Worm (Caenorhabditis elegans): ENCODE results near the gene F42H10.3.

The F42H10.3 gene

DNA sequence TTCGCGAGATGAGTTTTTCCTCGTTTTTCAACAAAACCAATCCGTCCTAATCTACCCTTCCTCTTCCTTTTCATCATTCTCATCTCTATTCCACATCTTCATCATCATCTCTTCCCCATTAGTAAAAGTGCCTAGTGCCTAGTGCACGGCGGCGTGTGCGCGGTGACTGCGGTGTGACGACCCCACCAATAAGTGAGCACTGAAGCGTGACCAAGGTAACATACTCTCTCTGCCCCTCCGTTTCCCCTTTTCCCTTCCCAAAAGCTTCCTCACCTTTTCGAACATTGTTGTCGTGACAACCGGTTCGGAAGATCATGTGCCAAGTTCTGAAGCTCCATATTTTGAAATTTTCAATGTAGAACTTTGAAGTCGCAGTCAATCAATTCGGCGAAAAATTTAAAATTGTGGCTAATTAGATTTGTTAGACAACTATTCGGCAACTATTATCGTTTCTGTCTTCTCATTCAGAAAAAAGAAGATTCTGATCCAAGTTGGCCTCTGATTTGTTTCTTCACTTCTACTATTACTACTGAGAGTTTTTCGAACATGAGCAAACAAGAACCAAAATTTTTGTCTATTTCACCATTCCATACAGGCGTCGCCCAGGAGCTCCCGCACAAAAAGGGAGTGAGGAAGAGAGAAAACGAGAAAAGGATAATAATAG, 28.5 kb downstream of the F42H10.3 start:
- TF ChIP-seq cog-1 (tag; optimal IDR thresholded peaks at IDR 0.05): no peak
- TF ChIP-seq flt-1 (GFP tag; IDR thresholded peaks at IDR 0.05): no peak
- TF ChIP-seq med-1 (GFP tag; optimal IDR thresholded peaks at IDR 0.05; ENCODE audit: insufficient read depth): no peak
- TF ChIP-seq ref-1 (GFP tag; conservative IDR thresholded peaks at IDR 0.05): no peak
- no peak for TF ChIP-seq T22C8.4 (GFP tag; IDR thresholded peaks at IDR 0.05)
- TF ChIP-seq klf-2 (GFP tag; conservative IDR thresholded peaks at IDR 0.05): no peak
- TF ChIP-seq ztf-23 (GFP tag; IDR thresholded peaks at IDR 0.05): no peak
- no peak for TF ChIP-seq tab-1 (GFP tag; IDR thresholded peaks at IDR 0.05)
- TF ChIP-seq ztf-29 (GFP tag; IDR thresholded peaks at IDR 0.05): no peak

DNA sequence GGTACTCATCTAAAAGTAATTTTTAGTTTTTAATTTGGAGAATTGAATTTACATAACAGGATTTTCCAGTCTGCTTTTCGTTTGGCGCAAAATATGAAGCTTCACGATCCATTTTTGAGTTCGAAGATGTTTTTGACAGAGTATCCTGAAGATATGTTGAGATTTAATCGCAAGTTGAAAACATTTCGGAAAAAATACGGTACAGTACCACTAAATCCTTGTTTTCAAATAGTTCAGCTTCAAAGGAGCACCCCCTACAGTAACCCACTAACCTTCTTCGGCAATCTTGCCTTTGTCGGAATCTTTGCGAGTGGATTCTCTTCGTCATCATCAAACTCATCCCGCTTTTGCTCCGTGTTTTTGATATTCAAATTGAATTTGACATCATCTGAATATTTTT, 35.0 kb downstream of the F42H10.3 start:
- TF ChIP-seq tab-1 (GFP tag; IDR thresholded peaks at IDR 0.05) (no peak), ztf-23 (GFP tag; IDR thresholded peaks at IDR 0.05) (no peak), ref-1 (GFP tag; conservative IDR thresholded peaks at IDR 0.05) (no peak)

- TF ChIP-seq flt-1 (GFP tag; IDR thresholded peaks at IDR 0.05): no peak
- no peak for TF ChIP-seq klf-2 (GFP tag; conservative IDR thresholded peaks at IDR 0.05)
- TF ChIP-seq cog-1 (tag; optimal IDR thresholded peaks at IDR 0.05): no peak
- no peak for TF ChIP-seq T22C8.4 (GFP tag; IDR thresholded peaks at IDR 0.05)
- TF ChIP-seq tab-1 (GFP tag; IDR thresholded peaks at IDR 0.05): no peak
- no peak for TF ChIP-seq ztf-23 (GFP tag; IDR thresholded peaks at IDR 0.05)
- no peak for TF ChIP-seq ref-1 (GFP tag; conservative IDR thresholded peaks at IDR 0.05)
- TF ChIP-seq ztf-29 (GFP tag; IDR thresholded peaks at IDR 0.05): no peak
- TF ChIP-seq med-1 (GFP tag; optimal IDR thresholded peaks at IDR 0.05; ENCODE audit: insufficient read depth): no peak
Measured at ce11 chrIII:8519886-8520285, 35.9 kb downstream of the F42H10.3 start, which contains the start of gene ZC21.8. TSS of gene ZC21.8 (minus strand) at chrIII:8519986.

ce11 chrIII:8520589-8520988, 36.6 kb downstream of the F42H10.3 start:
- TF ChIP-seq ztf-29 (GFP tag; IDR thresholded peaks at IDR 0.05): no peak
- no peak for TF ChIP-seq ztf-23 (GFP tag; IDR thresholded peaks at IDR 0.05)
- TF ChIP-seq T22C8.4 (GFP tag; IDR thresholded peaks at IDR 0.05): no peak
- TF ChIP-seq tab-1 (GFP tag; IDR thresholded peaks at IDR 0.05): no peak
- TF ChIP-seq ref-1 (GFP tag; conservative IDR thresholded peaks at IDR 0.05): no peak
- TF ChIP-seq klf-2 (GFP tag; conservative IDR thresholded peaks at IDR 0.05): no peak
- no peak for TF ChIP-seq med-1 (GFP tag; optimal IDR thresholded peaks at IDR 0.05; ENCODE audit: insufficient read depth)

- no peak for TF ChIP-seq ztf-23 (GFP tag; IDR thresholded peaks at IDR 0.05)
- TF ChIP-seq T22C8.4 (GFP tag; IDR thresholded peaks at IDR 0.05): no peak
- no peak for TF ChIP-seq tab-1 (GFP tag; IDR thresholded peaks at IDR 0.05)
- TF ChIP-seq klf-2 (GFP tag; conservative IDR thresholded peaks at IDR 0.05): no peak
- no peak for TF ChIP-seq flt-1 (GFP tag; IDR thresholded peaks at IDR 0.05)
- no peak for TF ChIP-seq med-1 (GFP tag; optimal IDR thresholded peaks at IDR 0.05; ENCODE audit: insufficient read depth)
- no peak for TF ChIP-seq ztf-29 (GFP tag; IDR thresholded peaks at IDR 0.05)
- no peak for TF ChIP-seq cog-1 (tag; optimal IDR thresholded peaks at IDR 0.05)
- TF ChIP-seq ref-1 (GFP tag; conservative IDR thresholded peaks at IDR 0.05): no peak
Measured at ce11 chrIII:8521654-8522392, 37.9 kb downstream of the F42H10.3 start.

DNA sequence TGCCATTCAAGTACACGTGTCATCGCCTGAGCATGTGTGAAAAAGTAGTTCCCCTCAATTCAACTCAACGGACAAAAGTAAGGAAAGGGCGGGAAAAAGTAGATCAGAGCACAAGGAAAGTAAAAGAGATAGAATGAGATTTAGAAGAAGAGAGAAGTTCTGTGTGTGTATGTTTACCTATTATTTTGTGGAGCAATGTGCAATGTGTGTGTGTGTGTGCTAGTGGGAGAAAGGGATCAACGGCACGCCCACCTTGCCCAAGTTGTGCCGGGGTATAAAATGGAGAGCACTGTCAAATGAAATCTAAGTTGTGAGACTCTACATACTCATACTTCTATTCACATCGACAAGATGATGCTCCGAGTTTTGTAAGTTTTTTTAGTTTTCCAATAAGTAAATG, 40.8 kb downstream of the F42H10.3 start, which contains the start of gene idpp-15:
Gene idpp-15 (plus strand): TSS at position 301 of the 400 bp plus-strand sequence.
- TF ChIP-seq tab-1 (GFP tag; IDR thresholded peaks at IDR 0.05) (no peak), klf-2 (GFP tag; conservative IDR thresholded peaks at IDR 0.05) (no peak), T22C8.4 (GFP tag; IDR thresholded peaks at IDR 0.05) (no peak), med-1 (GFP tag; optimal IDR thresholded peaks at IDR 0.05; ENCODE audit: insufficient read depth) (no peak), ref-1 (GFP tag; conservative IDR thresholded peaks at IDR 0.05) (no peak), ztf-29 (GFP tag; IDR thresholded peaks at IDR 0.05) (no peak), cog-1 (tag; optimal IDR thresholded peaks at IDR 0.05) (no peak), ztf-23 (GFP tag; IDR thresholded peaks at IDR 0.05) (no peak), flt-1 (GFP tag; IDR thresholded peaks at IDR 0.05) (no peak)

DNA sequence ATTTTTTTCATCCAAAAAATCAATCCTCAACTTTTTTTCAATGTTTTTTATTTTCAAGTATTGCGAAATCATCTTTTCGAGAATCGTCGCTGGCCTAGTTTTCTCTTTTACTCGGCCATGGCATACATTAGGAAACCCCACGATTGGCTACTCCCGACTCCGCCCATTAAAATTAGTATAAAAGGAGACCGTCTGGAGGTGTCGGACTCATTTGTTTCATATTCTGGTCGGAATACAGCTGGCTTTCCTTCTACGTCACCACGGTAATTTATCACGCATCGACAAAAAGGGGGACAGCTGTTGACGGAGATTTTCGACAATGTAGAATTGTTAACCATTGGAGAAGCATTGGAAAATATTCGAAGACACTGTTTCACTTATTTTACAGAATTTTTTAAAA, 45.0 kb downstream of the F42H10.3 start:
- TF ChIP-seq ztf-23 (GFP tag; IDR thresholded peaks at IDR 0.05): no peak
- no peak for TF ChIP-seq T22C8.4 (GFP tag; IDR thresholded peaks at IDR 0.05)
- no peak for TF ChIP-seq med-1 (GFP tag; optimal IDR thresholded peaks at IDR 0.05; ENCODE audit: insufficient read depth)
- TF ChIP-seq ref-1 (GFP tag; conservative IDR thresholded peaks at IDR 0.05): no peak
- TF ChIP-seq cog-1 (tag; optimal IDR thresholded peaks at IDR 0.05): no peak
- no peak for TF ChIP-seq ztf-29 (GFP tag; IDR thresholded peaks at IDR 0.05)
- TF ChIP-seq flt-1 (GFP tag; IDR thresholded peaks at IDR 0.05): no peak
- TF ChIP-seq klf-2 (GFP tag; conservative IDR thresholded peaks at IDR 0.05): 0 out of 2 replicates have a peak, but pooled peaks have one; percentile 48
- 0 out of 2 replicates have a peak, but pooled peaks have one; percentile 46 for TF ChIP-seq tab-1 (GFP tag; IDR thresholded peaks at IDR 0.05)

DNA sequence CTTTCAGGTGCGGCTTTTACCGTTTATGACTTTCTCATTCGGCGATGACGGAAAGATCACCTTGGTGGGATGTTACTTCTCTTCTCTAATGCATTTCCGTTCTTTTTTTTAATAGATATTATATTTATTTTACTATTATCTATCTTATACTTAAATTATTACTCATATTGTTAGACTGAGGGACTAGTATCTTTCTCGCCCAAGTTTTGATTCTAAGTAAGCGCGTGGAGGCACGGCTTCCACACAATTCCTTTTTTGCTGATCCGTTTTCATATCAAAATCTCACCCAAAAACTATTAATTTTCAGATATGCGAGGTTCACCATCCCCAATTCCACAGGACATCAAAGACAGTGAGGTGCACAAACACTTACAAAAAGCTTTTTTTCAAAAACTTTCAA, 45.8 kb downstream of the F42H10.3 start, which contains the start of gene ZC21.10:
Gene ZC21.10 (plus strand): TSS at position 301 of the 400 bp plus-strand sequence.
- TF ChIP-seq klf-2 (GFP tag; conservative IDR thresholded peaks at IDR 0.05): no peak
- no peak for TF ChIP-seq tab-1 (GFP tag; IDR thresholded peaks at IDR 0.05)
- no peak for TF ChIP-seq ztf-23 (GFP tag; IDR thresholded peaks at IDR 0.05)
- no peak for TF ChIP-seq flt-1 (GFP tag; IDR thresholded peaks at IDR 0.05)

ce11 chrIII:8533900-8534299, 49.9 kb downstream of the F42H10.3 start:
- TF ChIP-seq ztf-23 (GFP tag; IDR thresholded peaks at IDR 0.05) (no peak), tab-1 (GFP tag; IDR thresholded peaks at IDR 0.05) (no peak), flt-1 (GFP tag; IDR thresholded peaks at IDR 0.05) (no peak), ref-1 (GFP tag; conservative IDR thresholded peaks at IDR 0.05) (no peak), cog-1 (tag; optimal IDR thresholded peaks at IDR 0.05) (no peak), med-1 (GFP tag; optimal IDR thresholded peaks at IDR 0.05; ENCODE audit: insufficient read depth) (no peak), klf-2 (GFP tag; conservative IDR thresholded peaks at IDR 0.05) (no peak), ztf-29 (GFP tag; IDR thresholded peaks at IDR 0.05) (no peak)

All from whole organism, midembryonic.